Worm (Caenorhabditis elegans) whole organism, late embryonic: ENCODE results near the gene T16G1.7.

Source experiments
- fkh-10 ChIP-seq: fragments of 150-350 bp; optimal IDR thresholded peaks from 2 replicates; lab custom pipeline; 2014; ENCODE audit warnings: missing biosample characterization, missing genetic modification reagents, missing genetic modification characterization
- gmeb-2 ChIP-seq: sonication (generic microtip); optimal IDR thresholded peaks from 2 replicates; lab custom pipeline; 2016; ENCODE audit warnings: missing genetic modification characterization, inconsistent platforms, missing compliant biosample characterization
- rnt-1 ChIP-seq: sonication (generic microtip); optimal IDR thresholded peaks from 2 replicates; lab custom pipeline; 2016; ENCODE audit warnings: missing genetic modification characterization, missing compliant biosample characterization
- tbx-2 ChIP-seq: sonication (generic microtip); optimal IDR thresholded peaks from 2 replicates; lab custom pipeline; 2016; ENCODE audit warnings: missing genetic modification characterization, missing compliant biosample characterization

DNA sequence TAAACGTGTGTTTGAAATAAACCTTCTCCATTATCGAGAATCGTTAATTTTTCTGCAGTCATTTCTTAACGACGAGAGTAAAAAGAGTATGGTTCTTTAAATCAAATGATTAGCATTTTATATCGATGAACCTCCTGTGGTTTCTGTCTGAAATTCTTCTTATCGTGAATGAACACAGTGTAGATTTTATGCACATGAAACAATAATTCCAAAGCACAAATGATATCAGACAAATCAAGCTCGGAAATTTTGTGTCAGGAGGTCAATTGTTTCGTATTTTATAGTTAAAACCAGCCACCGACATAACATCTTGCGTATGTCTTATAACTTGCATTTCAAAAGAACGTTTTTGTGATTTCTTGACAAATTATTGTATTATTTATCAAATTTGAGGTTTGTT is 2.2 kb upstream of the T16G1.7 start, which contains the start of gene T16G1.6:
- TF ChIP-seq gmeb-2 (tag; lab: Kevin White, UChicago) = no peak
- no peak for TF ChIP-seq rnt-1 (tag; lab: Kevin White, UChicago)
- no peak for TF ChIP-seq tbx-2 (tag; lab: Kevin White, UChicago)
- TF ChIP-seq fkh-10 (GFP tag; lab: Kevin White, UChicago) = no peak
